Worm (Caenorhabditis elegans) whole organism, L2 larva: ENCODE measurements around the gene fbxa-84.

Experiments
- C34F6.9 ChIP-seq: fragments of 150-350 bp; optimal IDR thresholded peaks from 2 replicates; lab custom pipeline; 2014; ENCODE audit warnings: missing biosample characterization, missing genetic modification characterization
- ZK546.5 ChIP-seq: sonication (generic microtip); optimal IDR thresholded peaks from 2 replicates; lab custom pipeline; 2017; ENCODE audit warnings: missing biosample characterization, missing genetic modification characterization
- alr-1 ChIP-seq: fragments of 150-350 bp; optimal IDR thresholded peaks from 2 replicates; lab custom pipeline; 2014; ENCODE audit warnings: missing biosample characterization, missing genetic modification characterization
- ama-1 ChIP-seq: fragments of 150-350 bp; optimal IDR thresholded peaks from 2 replicates; lab custom pipeline; 2018; ENCODE audit warnings: inconsistent platforms
- egl-27 ChIP-seq: sonication (generic microtip); optimal IDR thresholded peaks from 3 replicates; lab custom pipeline; 2017; ENCODE audit warnings: missing biosample characterization, missing genetic modification reagents, missing genetic modification characterization
- lin-11 ChIP-seq: fragments of 150-350 bp; sonication (generic microtip); optimal IDR thresholded peaks from 2 replicates; lab custom pipeline; 2014; ENCODE audit warnings: missing biosample characterization, missing genetic modification characterization, inconsistent platforms, mixed read lengths
- lin-13 ChIP-seq: fragments of 150-350 bp; optimal IDR thresholded peaks from 2 replicates; lab custom pipeline; 2014; ENCODE audit warnings: missing biosample characterization, missing genetic modification reagents, missing genetic modification characterization
- nhr-237 ChIP-seq: fragments of 150-350 bp; optimal IDR thresholded peaks from 2 replicates; lab custom pipeline; 2014; ENCODE audit warnings: missing biosample characterization, missing genetic modification characterization
- nhr-77 ChIP-seq: fragments of 150-350 bp; optimal IDR thresholded peaks from 2 replicates; lab custom pipeline; 2014; ENCODE audit warnings: missing biosample characterization, missing genetic modification characterization
- snpc-4 ChIP-seq: fragments of 150-350 bp; optimal IDR thresholded peaks from 2 replicates; lab custom pipeline; 2014; ENCODE audit warnings: missing biosample characterization, missing genetic modification characterization

DNA sequence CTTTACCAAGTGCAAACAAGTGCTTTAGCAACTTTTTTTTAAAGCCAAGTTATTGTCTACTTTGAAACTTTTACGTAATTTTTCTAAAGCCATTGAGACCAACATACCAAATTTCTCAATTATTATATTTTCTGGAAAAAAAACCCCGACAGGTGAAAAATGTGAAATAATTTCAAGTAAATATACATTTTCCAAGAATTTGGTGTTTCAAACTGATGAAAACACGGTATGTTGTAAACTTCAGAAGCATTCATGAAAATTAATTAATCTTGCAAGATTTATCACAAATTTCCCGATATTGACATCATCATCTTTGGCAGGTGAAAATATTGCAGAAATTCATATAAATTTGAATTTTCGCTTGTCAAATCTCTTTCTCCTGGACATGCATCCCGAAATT, 19.5 kb upstream of the fbxa-84 start, which contains the start of gene srz-11:
- TF ChIP-seq nhr-77 (tag; lab: Kevin White, UChicago): no peak
- TF ChIP-seq egl-27 (tag; lab: Kevin White, UChicago): no peak
- no peak for TF ChIP-seq ZK546.5
- TF ChIP-seq nhr-237 (tag; lab: Kevin White, UChicago): no peak
- TF ChIP-seq snpc-4 (tag; lab: Kevin White, UChicago): no peak
- no peak for TF ChIP-seq lin-13 (GFP tag; lab: Kevin White, UChicago)
- TF ChIP-seq alr-1 (tag; lab: Kevin White, UChicago): no peak
- no peak for TF ChIP-seq C34F6.9
- no peak for TF ChIP-seq lin-11 (tag; lab: Kevin White, UChicago)
- no peak for TF ChIP-seq ama-1
